Fruit fly (Drosophila melanogaster): Measurements from ENCODE around the gene VhaPPA1-1.

- TF ChIP-seq CG1621 (tag; optimal IDR thresholded peaks at IDR 0.05) (peak; percentile 54), Sox102F (GFP tag; optimal IDR thresholded peaks at IDR 0.05) (peak; percentile 79), Gug (GFP tag; IDR thresholded peaks at IDR 0.05) (peak; percentile 17; the same call in 1 of the 2 replicates), vri (GFP tag; optimal IDR thresholded peaks at IDR 0.05) (peak; percentile 81), CG11902 (GFP tag; optimal IDR thresholded peaks at IDR 0.05) (no peak), Hr39 (GFP tag; optimal IDR thresholded peaks at IDR 0.05) (no peak), fkh (GFP tag; optimal IDR thresholded peaks at IDR 0.05) (peak; percentile 69), Blimp-1 (GFP tag; optimal IDR thresholded peaks at IDR 0.05) (peak; percentile 55), CG7368 (GFP tag; optimal IDR thresholded peaks at IDR 0.05) (peak; percentile 42), eg (GFP tag; IDR thresholded peaks at IDR 0.05) (peak; percentile 70; the same call in 2 of the 3 replicates)
These were observed 50.1 kb downstream of the VhaPPA1-1 start for dm6 chr3R:14853767-14854191.

All from whole organism, prepupa.